Worm (Caenorhabditis elegans): Measurements from ENCODE around the gene srh-52.
A peak's percentile ranks its signal among the peaks of the same experiment; 100 is the strongest.

srh-52 gene

DNA sequence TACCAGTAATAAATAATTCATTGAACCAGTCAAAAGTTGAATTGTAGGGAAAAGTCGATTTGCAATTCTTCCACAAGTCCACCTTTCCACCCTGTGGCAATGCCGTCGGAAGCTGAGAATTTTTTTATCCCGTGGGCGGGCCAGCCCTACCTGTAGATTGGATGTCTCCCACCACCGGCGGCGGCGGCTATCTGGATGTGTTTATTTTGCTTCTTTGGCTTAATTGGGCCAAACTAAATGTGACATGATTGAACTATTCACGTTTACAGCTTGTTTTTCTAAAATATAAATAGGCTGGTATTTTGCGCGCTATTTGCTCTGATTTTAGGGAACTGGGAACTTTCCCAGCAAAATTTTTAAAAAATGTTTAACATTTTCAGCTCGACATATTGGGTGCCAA is 31.6 kb downstream of the srh-52 start, which contains the start of gene wrt-8:
wrt-8 (minus strand) TSS at position 101 of the 400 bp plus-strand sequence.
- no peak for TF ChIP-seq efl-1 (GFP tag; optimal IDR thresholded peaks at IDR 0.05)
- TF ChIP-seq D2030.7 (GFP tag; IDR thresholded peaks at IDR 0.05) = no peak
- 0 out of 2 replicates have a peak, but pooled peaks have one; percentile 11 for TF ChIP-seq nhr-120 (GFP tag; IDR thresholded peaks at IDR 0.05)

DNA sequence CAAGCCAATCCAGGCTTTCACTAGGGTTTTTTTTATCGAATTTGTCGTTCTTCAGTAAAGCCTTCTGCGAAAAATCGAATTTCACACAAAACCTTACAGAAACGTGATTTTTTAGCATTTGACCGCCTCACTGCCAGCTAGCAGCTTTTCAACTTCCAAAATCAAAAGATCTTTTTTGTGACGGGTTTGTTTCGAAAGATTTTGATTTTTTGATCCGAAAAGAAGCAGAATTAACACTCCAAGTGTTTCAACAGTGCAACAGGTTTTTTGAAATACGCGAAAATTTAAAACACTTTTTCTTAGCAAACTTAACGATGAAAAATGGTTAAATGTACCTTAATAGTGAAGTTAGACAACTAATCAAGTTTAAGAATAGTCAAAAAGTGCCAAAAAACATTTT is 34.7 kb downstream of the srh-52 start, which contains the start of gene clec-229:
clec-229 (minus strand) TSS at position 101 of the 400 bp plus-strand sequence.
- TF ChIP-seq zim-3 (tag; optimal IDR thresholded peaks at IDR 0.05) (no peak), K12H6.12 (tag; optimal IDR thresholded peaks at IDR 0.05) (no peak), madf-8 (GFP tag; conservative IDR thresholded peaks at IDR 0.05) (no peak), F10E7.11 (tag; optimal IDR thresholded peaks at IDR 0.05) (no peak), attf-5 (GFP tag; optimal IDR thresholded peaks at IDR 0.05) (no peak), athp-1 (tag; optimal IDR thresholded peaks at IDR 0.05) (no peak), F49E8.2 (tag; optimal IDR thresholded peaks at IDR 0.05; ENCODE audit: insufficient read depth) (no peak), Y79H2A.3 (GFP tag; conservative IDR thresholded peaks at IDR 0.05) (no peak), B0035.1 (tag; optimal IDR thresholded peaks at IDR 0.05) (no peak), snpc-1.1 (tag; optimal IDR thresholded peaks at IDR 0.05; ENCODE audit: insufficient read depth) (no peak), ztf-25 (GFP tag; IDR thresholded peaks at IDR 0.05) (no peak)

DNA sequence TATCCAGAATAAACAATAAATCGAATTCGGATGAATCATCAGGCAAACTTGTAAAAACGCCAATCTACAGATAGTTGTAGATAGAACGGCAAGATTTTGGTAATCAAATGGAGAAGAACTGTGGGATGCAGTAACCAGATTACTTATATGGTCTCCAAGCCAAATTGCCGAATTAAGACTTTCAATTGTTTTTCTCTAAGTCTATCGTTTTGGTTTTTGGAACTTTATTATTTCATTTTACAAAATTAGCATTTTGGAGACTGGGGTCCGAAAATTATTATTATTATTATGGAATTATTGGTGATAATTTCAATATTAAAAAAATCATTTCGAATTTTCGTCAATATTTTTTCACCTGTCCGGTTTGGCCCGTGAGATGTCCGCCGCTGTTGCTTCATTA is 36.8 kb downstream of the srh-52 start, which contains the start of gene clec-228:
clec-228 (minus strand) TSS at position 101 of the 400 bp plus-strand sequence.
- no peak for TF ChIP-seq lag-1 (GFP tag; IDR thresholded peaks at IDR 0.05)
- TF ChIP-seq mel-28 (tag; optimal IDR thresholded peaks at IDR 0.05; ENCODE audit: borderline replicate concordance) = no peak
- no peak for TF ChIP-seq let-607 (tag; optimal IDR thresholded peaks at IDR 0.05)
- TF ChIP-seq nfya-1 (tag; optimal IDR thresholded peaks at IDR 0.05; ENCODE audit: borderline replicate concordance, insufficient read depth) = no peak
- TF ChIP-seq B0035.1 (tag; optimal IDR thresholded peaks at IDR 0.05) = no peak
- TF ChIP-seq hmg-20 (GFP tag; IDR thresholded peaks at IDR 0.05) = no peak
- TF ChIP-seq rcor-1 (GFP tag; IDR thresholded peaks at IDR 0.05) = no peak
- TF ChIP-seq ceh-79 (tag; optimal IDR thresholded peaks at IDR 0.05) = no peak
- TF ChIP-seq him-1 (tag; optimal IDR thresholded peaks at IDR 0.05) = no peak
- TF ChIP-seq F22D6.2 (tag; optimal IDR thresholded peaks at IDR 0.05) = no peak
- TF ChIP-seq ceh-40 (GFP tag; IDR thresholded peaks at IDR 0.05) = no peak
- TF ChIP-seq nhr-80 (tag; optimal IDR thresholded peaks at IDR 0.05) = no peak

DNA sequence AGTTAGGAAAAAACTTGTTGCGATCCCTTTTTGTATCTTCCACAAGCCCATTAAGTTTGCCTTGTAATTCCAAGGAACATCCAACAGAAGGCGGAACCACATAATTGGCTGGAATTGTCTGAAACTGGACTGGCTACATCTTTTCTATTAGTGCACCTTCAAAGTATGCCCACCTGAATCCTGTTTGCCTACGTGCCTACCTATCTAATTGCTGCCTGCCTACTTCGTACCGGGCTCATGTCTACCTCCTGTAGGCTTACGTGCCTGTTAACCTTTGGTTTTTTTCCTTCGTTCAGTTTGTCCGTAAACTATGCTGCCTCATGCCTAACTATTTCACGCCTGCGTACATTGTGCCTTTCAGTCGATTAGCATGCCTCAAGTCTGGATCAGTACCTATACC is 38.7 kb downstream of the srh-52 start, which contains the start of gene wrt-7:
wrt-7 (minus strand) TSS at position 101 of the 400 bp plus-strand sequence.
- TF ChIP-seq sdz-38 (tag; optimal IDR thresholded peaks at IDR 0.05) = no peak
- TF ChIP-seq zim-3 (tag; optimal IDR thresholded peaks at IDR 0.05) = no peak

DNA sequence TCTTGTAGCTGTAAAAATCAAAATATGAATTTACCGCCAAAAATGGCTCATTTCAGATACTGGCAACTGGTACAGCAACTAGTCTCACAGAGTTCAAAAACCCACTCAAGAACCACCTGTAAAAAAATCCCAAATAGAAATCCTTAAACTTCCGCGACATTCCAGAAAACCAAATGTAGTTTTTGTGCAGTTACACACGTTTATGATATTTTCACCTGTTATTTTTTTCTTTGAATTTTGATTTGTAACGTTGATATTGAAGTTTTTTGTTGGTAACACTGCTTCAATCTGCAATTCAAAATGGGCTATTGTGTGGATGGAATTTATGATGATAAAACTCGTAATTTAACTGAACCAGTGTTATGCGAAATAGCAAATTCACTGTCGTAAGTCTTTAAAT is 43.3 kb downstream of the srh-52 start, which contains the start of gene srw-113:
srw-113 (plus strand) TSS at position 301 of the 400 bp plus-strand sequence.
- TF ChIP-seq gei-17 (GFP tag; optimal IDR thresholded peaks at IDR 0.05) = no peak
- TF ChIP-seq nfya-2 (GFP tag; IDR thresholded peaks at IDR 0.05) = no peak
- TF ChIP-seq madf-3 (GFP tag; IDR thresholded peaks at IDR 0.05) = no peak
- no peak for TF ChIP-seq xnd-1 (tag; optimal IDR thresholded peaks at IDR 0.05)
- no peak for TF ChIP-seq Y95B8A.8 (GFP tag; IDR thresholded peaks at IDR 0.05)
- TF ChIP-seq Y53G8AR.9 (GFP tag; conservative IDR thresholded peaks at IDR 0.05) = no peak
- TF ChIP-seq attf-5 (GFP tag; optimal IDR thresholded peaks at IDR 0.05) = no peak
- no peak for TF ChIP-seq T07F8.4 (tag; optimal IDR thresholded peaks at IDR 0.05)
- no peak for TF ChIP-seq nhr-120 (GFP tag; IDR thresholded peaks at IDR 0.05)
- TF ChIP-seq pbrm-1 (GFP tag; IDR thresholded peaks at IDR 0.05) = no peak
- no peak for TF ChIP-seq aptf-2 (GFP tag; conservative IDR thresholded peaks at IDR 0.05)
- no peak for TF ChIP-seq B0336.3 (GFP tag; IDR thresholded peaks at IDR 0.05)
- no peak for TF ChIP-seq bed-2 (GFP tag; IDR thresholded peaks at IDR 0.05)

Measured in whole organism, young adult.